Worm (Caenorhabditis elegans) whole organism, late embryonic: ENCODE results near the gene bus-17.

Experiments
- C08G9.2 ChIP-seq: sonication (generic microtip); optimal IDR thresholded peaks from 2 replicates; lab custom pipeline; 2016; ENCODE audit warnings: mild to moderate bottlenecking, missing genetic modification characterization, moderate library complexity, missing compliant biosample characterization
- T23F11.4 ChIP-seq: fragments of 200-800 bp; sonication (Bioruptor generic); optimal IDR thresholded peaks from 2 replicates; lab custom pipeline; 2018; ENCODE audit warnings: mild to moderate bottlenecking, missing genetic modification characterization, missing compliant biosample characterization
- Y22D7AL.16 ChIP-seq: sonication (generic microtip); optimal IDR thresholded peaks from 2 replicates; lab custom pipeline; 2016; ENCODE audit warnings: missing genetic modification characterization, missing compliant biosample characterization
- ahr-1 ChIP-seq: sonication (generic microtip); optimal IDR thresholded peaks from 2 replicates; lab custom pipeline; 2016; ENCODE audit warnings: missing genetic modification characterization, missing compliant biosample characterization
- ceh-18 ChIP-seq: sonication (generic microtip); optimal IDR thresholded peaks from 2 replicates; lab custom pipeline; 2016; ENCODE audit warnings: missing genetic modification characterization, missing compliant biosample characterization
- ceh-2 ChIP-seq: sonication (generic microtip); optimal IDR thresholded peaks from 2 replicates; lab custom pipeline; 2016; ENCODE audit warnings: missing genotype, missing genetic modification characterization, missing compliant biosample characterization
- ceh-22 ChIP-seq: sonication (generic microtip); optimal IDR thresholded peaks from 2 replicates; lab custom pipeline; 2017; ENCODE audit warnings: missing biosample characterization, missing genetic modification characterization
- ceh-24 ChIP-seq: sonication (generic microtip); optimal IDR thresholded peaks from 2 replicates; lab custom pipeline; 2016; ENCODE audit warnings: mild to moderate bottlenecking, missing genetic modification characterization, missing compliant biosample characterization
- ceh-30 ChIP-seq: fragments of 150-350 bp; optimal IDR thresholded peaks from 2 replicates; lab custom pipeline; 2014; ENCODE audit warnings: missing biosample characterization, missing genetic modification characterization
- ceh-31 ChIP-seq: sonication (generic microtip); optimal IDR thresholded peaks from 2 replicates; lab custom pipeline; 2016; ENCODE audit warnings: missing genetic modification characterization, missing compliant biosample characterization
- ceh-48 ChIP-seq: sonication (generic microtip); optimal IDR thresholded peaks from 2 replicates; lab custom pipeline; 2016; ENCODE audit warnings: missing genetic modification characterization, inconsistent platforms, missing compliant biosample characterization
- ceh-9 ChIP-seq: sonication (generic microtip); optimal IDR thresholded peaks from 2 replicates; lab custom pipeline; 2016; ENCODE audit warnings: mild to moderate bottlenecking, missing genetic modification characterization, inconsistent platforms, missing compliant biosample characterization
- che-1 ChIP-seq: sonication (generic microtip); optimal IDR thresholded peaks from 2 replicates; lab custom pipeline; 2016; ENCODE audit warnings: mild to moderate bottlenecking, missing genetic modification characterization, missing compliant biosample characterization
- elt-2 ChIP-seq: sonication (generic microtip); optimal IDR thresholded peaks from 2 replicates; lab custom pipeline; 2016; ENCODE audit warnings: missing genetic modification reagents, missing genetic modification characterization, missing compliant biosample characterization
- elt-4 ChIP-seq: sonication (generic microtip); optimal IDR thresholded peaks from 2 replicates; lab custom pipeline; 2016; ENCODE audit warnings: missing genetic modification characterization, missing compliant biosample characterization
- eyg-1 ChIP-seq: sonication (generic microtip); optimal IDR thresholded peaks from 2 replicates; lab custom pipeline; 2016; ENCODE audit warnings: missing genotype, missing genetic modification characterization, missing compliant biosample characterization
- gmeb-2 ChIP-seq: sonication (generic microtip); optimal IDR thresholded peaks from 2 replicates; lab custom pipeline; 2016; ENCODE audit warnings: missing genetic modification characterization, inconsistent platforms, missing compliant biosample characterization
- hlh-30 ChIP-seq: sonication (generic microtip); optimal IDR thresholded peaks from 2 replicates; lab custom pipeline; 2017; ENCODE audit warnings: antibody characterized with exemption, missing genetic modification characterization, missing compliant biosample characterization; ENCODE audit not compliant: insufficient read depth
- hlh-6 ChIP-seq: sonication (generic microtip); optimal IDR thresholded peaks from 2 replicates; lab custom pipeline; 2016; ENCODE audit warnings: missing genotype, missing genetic modification characterization, missing compliant biosample characterization
- lim-6 ChIP-seq: sonication (generic microtip); optimal IDR thresholded peaks from 2 replicates; lab custom pipeline; 2016; ENCODE audit warnings: missing genetic modification characterization, missing compliant biosample characterization
- mec-3 ChIP-seq: sonication (generic microtip); optimal IDR thresholded peaks from 2 replicates; lab custom pipeline; 2016; ENCODE audit warnings: borderline replicate concordance, missing genetic modification characterization, missing compliant biosample characterization
- nhr-232 ChIP-seq: sonication (generic microtip); optimal IDR thresholded peaks from 2 replicates; lab custom pipeline; 2016; ENCODE audit warnings: missing genetic modification characterization, missing compliant biosample characterization
- odd-2 ChIP-seq: sonication (generic microtip); optimal IDR thresholded peaks from 2 replicates; lab custom pipeline; 2017; ENCODE audit warnings: antibody characterized with exemption, mild to moderate bottlenecking, missing genetic modification characterization, missing compliant biosample characterization
- pag-3 ChIP-seq: sonication (generic microtip); optimal IDR thresholded peaks from 2 replicates; lab custom pipeline; 2016; ENCODE audit warnings: missing compliant biosample characterization, missing genetic modification characterization, borderline replicate concordance
- pax-1 ChIP-seq: fragments of 150-350 bp; optimal IDR thresholded peaks from 2 replicates; lab custom pipeline; 2014; ENCODE audit warnings: missing biosample characterization, missing genetic modification characterization
- pqm-1 ChIP-seq: sonication (generic microtip); optimal IDR thresholded peaks from 2 replicates; lab custom pipeline; 2016; ENCODE audit warnings: missing genetic modification characterization, missing compliant biosample characterization
- pros-1 ChIP-seq: fragments of 150-350 bp; optimal IDR thresholded peaks from 2 replicates; lab custom pipeline; 2014; ENCODE audit warnings: missing biosample characterization, missing genetic modification reagents, missing genetic modification characterization
- ref-2 ChIP-seq: sonication (generic microtip); optimal IDR thresholded peaks from 2 replicates; lab custom pipeline; 2016; ENCODE audit warnings: missing genetic modification characterization, missing compliant biosample characterization
- rnt-1 ChIP-seq: sonication (generic microtip); optimal IDR thresholded peaks from 2 replicates; lab custom pipeline; 2016; ENCODE audit warnings: missing genetic modification characterization, missing compliant biosample characterization
- sdc-2 ChIP-seq: sonication (generic microtip); optimal IDR thresholded peaks from 2 replicates; lab custom pipeline; 2016; ENCODE audit warnings: missing genotype, missing genetic modification characterization, missing compliant biosample characterization
- sox-4 ChIP-seq: sonication (generic microtip); optimal IDR thresholded peaks from 2 replicates; lab custom pipeline; 2017; ENCODE audit warnings: mild to moderate bottlenecking, missing genetic modification characterization, inconsistent platforms, missing compliant biosample characterization
- syd-9 ChIP-seq: sonication (generic microtip); optimal IDR thresholded peaks from 2 replicates; lab custom pipeline; 2016; ENCODE audit warnings: mild to moderate bottlenecking, missing genetic modification characterization, moderate library complexity, missing compliant biosample characterization
- ttx-3 ChIP-seq: sonication (generic microtip); optimal IDR thresholded peaks from 2 replicates; lab custom pipeline; 2016; ENCODE audit warnings: missing genetic modification reagents, missing genetic modification characterization, missing compliant biosample characterization
- ztf-16 ChIP-seq: sonication (generic microtip); optimal IDR thresholded peaks from 2 replicates; lab custom pipeline; 2017; ENCODE audit warnings: missing genetic modification characterization, missing compliant biosample characterization

bus-17 gene

DNA sequence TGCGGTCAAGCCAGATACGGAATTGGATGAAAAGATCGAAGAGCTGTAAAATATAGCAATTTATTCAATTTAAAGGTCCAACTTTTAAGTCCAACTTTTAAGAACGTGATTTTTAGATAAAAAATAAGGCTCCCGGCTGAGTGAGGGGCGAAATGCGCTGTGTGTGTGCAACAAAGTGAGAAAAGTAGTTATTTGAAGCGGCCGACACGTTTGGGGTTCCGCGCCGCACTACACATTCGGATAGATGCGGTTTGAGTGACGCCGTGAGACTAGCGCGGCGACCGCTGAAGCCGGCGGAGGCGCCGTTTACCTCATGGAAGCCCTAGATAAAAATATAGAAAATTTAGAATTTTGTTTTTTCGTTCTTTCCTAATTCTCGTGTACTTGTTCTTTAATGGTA lies 4.6 kb upstream of the bus-17 start:
- no peak for TF ChIP-seq ttx-3 (tag; lab: Kevin White, UChicago)
- no peak for TF ChIP-seq ceh-18 (tag; lab: Kevin White, UChicago)
- TF ChIP-seq C08G9.2, result no peak
- TF ChIP-seq gmeb-2 (tag; lab: Kevin White, UChicago), result no peak
- TF ChIP-seq T23F11.4 (GFP tag; lab: Kevin White, UChicago), result no peak
- TF ChIP-seq elt-2, result no peak
- no peak for TF ChIP-seq ceh-31 (tag; lab: Kevin White, UChicago)
- no peak for TF ChIP-seq pros-1 (tag; lab: Kevin White, UChicago)
- no peak for TF ChIP-seq ztf-16 (tag; lab: Kevin White, UChicago)
- TF ChIP-seq rnt-1 (tag; lab: Kevin White, UChicago), result no peak
- no peak for TF ChIP-seq lim-6 (tag; lab: Kevin White, UChicago)
- TF ChIP-seq ceh-22 (tag; lab: Kevin White, UChicago), result no peak
- no peak for TF ChIP-seq pag-3 (tag; lab: Kevin White, UChicago)
- TF ChIP-seq che-1, result no peak
- TF ChIP-seq ceh-24 (tag; lab: Kevin White, UChicago), result no peak
- TF ChIP-seq, all 69 proteins: peak for 0

DNA sequence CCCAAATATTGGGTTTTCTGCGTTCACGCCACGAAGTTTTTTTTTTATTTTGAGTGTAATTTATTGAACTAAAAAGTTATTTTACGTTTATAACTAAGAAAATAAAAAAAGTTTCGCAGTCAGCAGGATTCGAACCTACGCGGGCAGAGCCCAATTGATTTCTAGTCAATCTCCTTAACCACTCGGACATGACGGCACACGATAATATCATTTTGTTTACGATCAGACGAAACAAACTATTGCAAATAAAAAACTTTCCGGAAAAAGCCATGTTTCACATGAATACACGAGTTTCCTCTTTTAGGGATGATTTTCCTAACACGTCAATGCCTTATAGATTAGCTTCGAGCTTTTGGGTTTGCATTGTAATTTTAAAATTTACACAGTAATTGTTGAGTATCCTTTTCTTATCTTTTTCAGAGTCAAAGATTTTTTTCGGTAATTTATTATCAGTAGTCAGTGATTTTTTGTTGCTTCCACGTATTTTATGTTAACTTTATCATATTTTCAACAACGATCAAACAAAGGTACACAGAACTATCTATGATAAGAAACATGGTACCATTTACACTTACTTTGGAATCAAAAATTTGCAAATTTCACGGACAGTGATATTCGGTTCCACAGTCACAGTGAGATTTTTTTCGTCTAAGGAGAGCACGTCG lies 3.9 kb upstream of the bus-17 start:
- TF ChIP-seq sdc-2, result no peak
- no peak for TF ChIP-seq hlh-6
- no peak for TF ChIP-seq ceh-30 (tag; lab: Kevin White, UChicago)
- TF ChIP-seq elt-2, result peak; percentile 4
- no peak for TF ChIP-seq pros-1 (tag; lab: Kevin White, UChicago)
- TF ChIP-seq sox-4 (tag; lab: Kevin White, UChicago), result no peak

DNA sequence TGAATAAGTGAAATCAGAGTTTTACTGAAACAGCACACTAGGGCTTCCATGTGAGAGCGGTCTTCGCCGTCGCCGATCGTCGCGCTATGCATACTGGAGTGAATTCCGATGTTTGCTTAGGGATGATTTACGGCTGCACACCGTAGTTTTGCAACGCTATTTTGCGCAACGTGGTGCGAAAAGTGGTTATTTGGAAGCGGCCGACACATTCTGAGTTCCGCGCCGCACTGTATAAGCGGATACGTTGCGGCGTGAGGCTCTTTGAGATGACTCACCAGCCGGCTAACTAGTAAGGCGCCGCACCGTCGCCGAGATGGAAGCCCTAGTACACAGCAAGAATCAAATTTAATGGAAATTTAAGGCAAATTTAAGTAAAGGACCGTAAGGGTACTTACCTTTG lies 2.4 kb upstream of the bus-17 start:
- TF ChIP-seq ref-2, result no peak
- TF ChIP-seq syd-9, result no peak
- no peak for TF ChIP-seq ceh-22 (tag; lab: Kevin White, UChicago)
- no peak for TF ChIP-seq ztf-16 (tag; lab: Kevin White, UChicago)
- TF ChIP-seq gmeb-2 (tag; lab: Kevin White, UChicago), result no peak
- TF ChIP-seq ceh-9 (tag; lab: Kevin White, UChicago), result no peak
- no peak for TF ChIP-seq sdc-2
- TF ChIP-seq pqm-1, result no peak
- TF ChIP-seq nhr-232 (tag; lab: Kevin White, UChicago), result no peak
- TF ChIP-seq C08G9.2, result no peak
- TF ChIP-seq hlh-6, result no peak
- TF ChIP-seq elt-4 (tag; lab: Kevin White, UChicago), result no peak
- TF ChIP-seq odd-2 (tag; lab: Kevin White, UChicago), result no peak
- TF ChIP-seq elt-2, result no peak
- TF ChIP-seq ahr-1, result no peak
- TF ChIP-seq ceh-48, result no peak
- TF ChIP-seq, all 69 proteins: peak for 0

DNA sequence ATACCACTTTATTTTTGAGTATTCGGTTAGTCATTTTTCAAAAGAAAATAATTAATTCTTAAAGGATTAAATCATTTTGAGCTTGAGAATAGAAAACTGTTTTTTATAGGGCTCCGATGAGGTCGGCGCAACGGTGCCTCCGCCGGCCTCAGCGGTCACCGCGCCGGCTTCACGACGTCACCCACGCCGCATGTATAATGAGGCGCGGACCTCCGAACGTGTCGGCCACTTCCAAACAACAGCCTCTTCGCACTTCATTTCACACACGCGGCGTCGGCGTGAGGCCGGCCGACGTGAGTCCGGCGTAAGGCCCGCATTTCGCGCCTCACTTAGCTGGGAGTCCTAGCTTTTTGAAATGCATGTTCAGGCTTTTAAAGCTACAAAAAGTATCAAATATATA lies 707 bp upstream of the bus-17 start:
- no peak for TF ChIP-seq ceh-2 (tag; lab: Kevin White, UChicago)
- TF ChIP-seq hlh-30 (tag; lab: Kevin White, UChicago), result no peak
- no peak for TF ChIP-seq Y22D7AL.16 (tag; lab: Kevin White, UChicago)
- TF ChIP-seq pag-3 (tag; lab: Kevin White, UChicago), result no peak

DNA sequence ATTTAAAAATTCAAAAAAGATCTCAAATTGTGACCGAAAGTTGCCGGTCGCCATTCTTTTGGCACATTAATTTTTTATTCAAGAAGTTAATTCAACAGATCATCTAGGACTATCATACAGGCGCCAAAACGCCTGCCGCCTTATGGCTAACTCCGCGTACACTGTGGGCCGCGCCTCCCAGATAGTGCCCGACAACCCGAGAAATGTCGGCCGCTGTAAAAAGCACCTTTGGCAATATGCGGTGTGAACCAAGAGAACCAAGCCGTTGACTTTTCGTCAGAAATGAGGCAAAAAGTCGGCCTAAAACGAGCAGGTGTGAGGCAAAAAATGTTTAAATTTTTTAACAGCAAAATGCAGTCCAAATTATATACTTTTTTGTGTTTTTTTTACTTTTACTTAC lies 6.9 kb downstream of the bus-17 start:
- TF ChIP-seq pax-1 (tag; lab: Kevin White, UChicago) (no peak), eyg-1 (tag; lab: Kevin White, UChicago) (no peak), C08G9.2 (no peak), ahr-1 (no peak), mec-3 (tag; lab: Kevin White, UChicago) (no peak)
